Worm (Caenorhabditis elegans): ENCODE results near the gene ZK131.11.

DNA sequence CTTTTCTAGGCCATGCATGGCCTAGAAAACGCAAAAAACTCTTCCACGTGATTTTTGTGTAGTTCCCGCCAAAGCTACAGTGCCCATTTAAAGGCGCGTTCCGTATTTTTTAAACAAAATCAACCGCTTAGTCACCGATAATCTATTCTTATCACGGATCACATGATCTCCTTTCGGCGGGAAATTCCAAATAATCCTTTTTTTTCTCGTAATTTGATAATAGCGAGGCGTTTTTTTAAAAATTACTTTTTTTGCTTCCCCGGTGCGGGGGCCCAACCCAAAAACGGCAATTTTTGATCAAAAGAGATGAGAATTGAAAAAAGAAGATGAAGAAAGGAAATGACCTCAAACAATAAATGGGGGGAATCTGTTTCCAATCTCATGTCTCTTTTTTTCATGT is 41.0 kb upstream of the ZK131.11 start:
- TF ChIP-seq cog-1 (tag; optimal IDR thresholded peaks at IDR 0.05) (no peak), klf-2 (GFP tag; conservative IDR thresholded peaks at IDR 0.05) (no peak), flt-1 (GFP tag; IDR thresholded peaks at IDR 0.05) (no peak), ztf-23 (GFP tag; IDR thresholded peaks at IDR 0.05) (no peak), tab-1 (GFP tag; IDR thresholded peaks at IDR 0.05) (no peak), T22C8.4 (GFP tag; IDR thresholded peaks at IDR 0.05) (no peak), ztf-29 (GFP tag; IDR thresholded peaks at IDR 0.05) (no peak), med-1 (GFP tag; optimal IDR thresholded peaks at IDR 0.05; ENCODE audit: insufficient read depth) (no peak), ref-1 (GFP tag; conservative IDR thresholded peaks at IDR 0.05) (no peak)

All from whole organism, midembryonic.